Fruit fly (Drosophila melanogaster) whole organism, pupa: Measurements from ENCODE around the gene CG15478.

Experiments
- CG10348 ChIP-seq: fragments of 200-800 bp; sonication (Bioruptor generic); IDR thresholded peaks from 2 replicates; pipeline ENCODE4 v1.3.6; 2022; ENCODE audit warnings: missing biosample characterization, missing genetic modification characterization
- CG12605 ChIP-seq: fragments of 200-800 bp; sonication (Bioruptor generic); IDR thresholded peaks from 2 replicates; pipeline ENCODE4 v1.3.6; 2022; ENCODE audit warnings: missing biosample characterization, missing genetic modification characterization
- CG13204 ChIP-seq: fragments of 200-800 bp; sonication (Bioruptor generic); optimal IDR thresholded peaks from 2 replicates; lab custom pipeline; 2018; ENCODE audit warnings: missing biosample characterization, mild to moderate bottlenecking, missing genetic modification characterization, moderate library complexity
- CG14655 ChIP-seq: fragments of 200-800 bp; sonication (Bioruptor generic); optimal IDR thresholded peaks from 3 replicates; lab custom pipeline; 2017; ENCODE audit warnings: mild to moderate bottlenecking, missing biosample characterization, missing genetic modification reagents, missing genetic modification characterization
- CG15710 ChIP-seq: fragments of 200-800 bp; sonication (Bioruptor generic); optimal IDR thresholded peaks from 2 replicates; lab custom pipeline; 2018; ENCODE audit warnings: missing biosample characterization, mild to moderate bottlenecking, missing genetic modification characterization, moderate library complexity
- CG17806 ChIP-seq: fragments of 200-800 bp; sonication (Bioruptor generic); optimal IDR thresholded peaks from 2 replicates; lab custom pipeline; 2018; ENCODE audit warnings: missing biosample characterization, mild to moderate bottlenecking, missing genetic modification characterization, moderate library complexity
- CG32121 ChIP-seq: fragments of 200-800 bp; sonication (Bioruptor generic); IDR thresholded peaks from 2 replicates; pipeline ENCODE4 v1.3.6; 2022; ENCODE audit warnings: missing biosample characterization, missing genetic modification characterization
- CG34367 ChIP-seq: fragments of 200-800 bp; sonication (Bioruptor generic); optimal IDR thresholded peaks from 2 replicates; lab custom pipeline; 2018; ENCODE audit warnings: missing biosample characterization, mild to moderate bottlenecking, missing genetic modification characterization
- CG4496 ChIP-seq: fragments of 200-800 bp; sonication (Bioruptor generic); IDR thresholded peaks from 3 replicates; pipeline ENCODE4 v1.3.6; 2022; ENCODE audit warnings: missing biosample characterization, missing genetic modification characterization
- CG8159 ChIP-seq: fragments of 200-800 bp; sonication (Bioruptor generic); optimal IDR thresholded peaks from 3 replicates; lab custom pipeline; 2018; ENCODE audit warnings: missing biosample characterization, mild to moderate bottlenecking, missing genetic modification characterization, moderate library complexity
- CG8301 ChIP-seq: fragments of 200-800 bp; sonication (Bioruptor generic); optimal IDR thresholded peaks from 2 replicates; lab custom pipeline; 2018; ENCODE audit warnings: missing biosample characterization, mild to moderate bottlenecking, missing genetic modification characterization
- CG9948 ChIP-seq: fragments of 200-800 bp; sonication (Bioruptor generic); optimal IDR thresholded peaks from 2 replicates; lab custom pipeline; 2018; ENCODE audit warnings: missing biosample characterization, mild to moderate bottlenecking, missing genetic modification characterization, moderate library complexity
- D1 ChIP-seq: fragments of 200-800 bp; sonication (Bioruptor generic); optimal IDR thresholded peaks from 2 replicates; lab custom pipeline; 2018; ENCODE audit warnings: missing biosample characterization, mild to moderate bottlenecking, missing genetic modification characterization, moderate library complexity
- EcR ChIP-seq: fragments of 200-800 bp; sonication (Bioruptor generic); optimal IDR thresholded peaks from 3 replicates; lab custom pipeline; 2019; ENCODE audit warnings: missing biosample characterization, missing genetic modification characterization, mild to moderate bottlenecking, moderate library complexity, missing genetic modification reagents
- Ets98B ChIP-seq: fragments of 200-800 bp; sonication (Bioruptor generic); IDR thresholded peaks from 2 replicates; pipeline ENCODE4 v1.3.6; 2022; ENCODE audit warnings: missing biosample characterization, missing genetic modification characterization
- Pif1A ChIP-seq: fragments of 200-800 bp; sonication (Bioruptor generic); optimal IDR thresholded peaks from 3 replicates; lab custom pipeline; 2016; ENCODE audit warnings: missing biosample characterization, missing genetic modification characterization
- Pif1B ChIP-seq: fragments of 200-800 bp; sonication (Bioruptor generic); optimal IDR thresholded peaks from 3 replicates; lab custom pipeline; 2016; ENCODE audit warnings: missing biosample characterization, missing genetic modification characterization
- Snoo ChIP-seq: fragments of 200-800 bp; sonication (Bioruptor generic); optimal IDR thresholded peaks from 3 replicates; lab custom pipeline; 2017; ENCODE audit warnings: missing biosample characterization, mild to moderate bottlenecking, missing genetic modification characterization, inconsistent platforms
- fd96Ca ChIP-seq: fragments of 200-800 bp; sonication (Bioruptor generic); IDR thresholded peaks from 3 replicates; pipeline ENCODE4 v1.3.6; 2022; ENCODE audit warnings: missing biosample characterization, missing genetic modification characterization
- gl ChIP-seq: fragments of 200-800 bp; sonication (Bioruptor generic); optimal IDR thresholded peaks from 2 replicates; lab custom pipeline; 2018; ENCODE audit warnings: missing biosample characterization, mild to moderate bottlenecking, missing genetic modification characterization
- rn ChIP-seq: fragments of 200-800 bp; sonication (Bioruptor generic); IDR thresholded peaks from 2 replicates; pipeline ENCODE4 v1.3.6; 2022; ENCODE audit warnings: missing biosample characterization, missing genetic modification characterization

Gene CG15478

dm6 chrX:7710439-7711154 lies 7.1 kb downstream of the CG15478 start:
- no peak for TF ChIP-seq Pif1A (GFP tag; lab: Kevin White, UChicago)
- no peak for TF ChIP-seq fd96Ca
- TF ChIP-seq CG8301 (tag; lab: Kevin White, UChicago) = no peak
- TF ChIP-seq rn = no peak
- TF ChIP-seq D1 (tag; lab: Kevin White, UChicago) = no peak
- peak; percentile 47; the same call in 1 of the 2 replicates for TF ChIP-seq CG12605 (GFP tag; lab: Robert Waterston, UW)
- TF ChIP-seq CG4496 = no peak

dm6 chrX:7709708-7710438 lies 7.9 kb downstream of the CG15478 start:
- no peak for TF ChIP-seq CG17806 (tag; lab: Kevin White, UChicago)
- TF ChIP-seq CG32121 (GFP tag; lab: Robert Waterston, UW) = no peak
- TF ChIP-seq CG12605 (GFP tag; lab: Robert Waterston, UW) = peak; percentile 23; the same call in 1 of the 2 replicates
- TF ChIP-seq CG10348 (GFP tag; lab: Robert Waterston, UW) = no peak
- no peak for TF ChIP-seq rn
- no peak for TF ChIP-seq EcR
- TF ChIP-seq CG14655 (GFP tag; lab: Kevin White, UChicago) = peak; percentile 7
- TF ChIP-seq gl = no peak
- peak; percentile 48; the same call in 1 of the 3 replicates for TF ChIP-seq CG4496
- TF ChIP-seq Ets98B (GFP tag; lab: Robert Waterston, UW) = peak; percentile 15; the same call in 1 of the 2 replicates
- no peak for TF ChIP-seq Snoo (tag; lab: Kevin White, UChicago)
- TF ChIP-seq Pif1B (GFP tag; lab: Kevin White, UChicago) = no peak
- TF ChIP-seq CG8159 (tag; lab: Kevin White, UChicago) = no peak
- TF ChIP-seq CG8301 (tag; lab: Kevin White, UChicago) = no peak
- TF ChIP-seq CG15710 (tag; lab: Kevin White, UChicago) = no peak
- TF ChIP-seq D1 (tag; lab: Kevin White, UChicago) = no peak
- TF ChIP-seq fd96Ca = no peak; the same call in 2 of the 3 replicates
- TF ChIP-seq CG13204 (GFP tag; lab: Kevin White, UChicago) = peak; percentile 14
- TF ChIP-seq CG34367 = no peak
- TF ChIP-seq Pif1A (GFP tag; lab: Kevin White, UChicago) = peak; percentile 39
- TF ChIP-seq CG9948 = no peak

dm6 chrX:7708942-7709707 lies 8.6 kb downstream of the CG15478 start, which contains the start of gene CHES-1-like:
TSS of gene CHES-1-like (minus strand) at chrX:7709385.
- TF ChIP-seq gl (peak; percentile 51), CG12605 (GFP tag; lab: Robert Waterston, UW) (0 out of 2 replicates have a peak, but pooled peaks have one; percentile 29), CG32121 (GFP tag; lab: Robert Waterston, UW) (peak; percentile 77), CG34367 (peak; percentile 72), Ets98B (GFP tag; lab: Robert Waterston, UW) (peak; percentile 67), D1 (tag; lab: Kevin White, UChicago) (peak; percentile 72), CG9948 (peak; percentile 86), Pif1B (GFP tag; lab: Kevin White, UChicago) (peak; percentile 88), CG4496 (peak; percentile 88), CG8159 (tag; lab: Kevin White, UChicago) (peak; percentile 85), CG14655 (GFP tag; lab: Kevin White, UChicago) (peak; percentile 94), fd96Ca (peak; percentile 81), CG10348 (GFP tag; lab: Robert Waterston, UW) (peak; percentile 44; the same call in 1 of the 2 replicates), rn (peak; percentile 54; the same call in 1 of the 2 replicates), EcR (peak; percentile 47), Snoo (tag; lab: Kevin White, UChicago) (peak; percentile 78), CG13204 (GFP tag; lab: Kevin White, UChicago) (peak; percentile 67), CG15710 (tag; lab: Kevin White, UChicago) (peak; percentile 81), CG8301 (tag; lab: Kevin White, UChicago) (peak; percentile 89), Pif1A (GFP tag; lab: Kevin White, UChicago) (peak; percentile 86), CG17806 (tag; lab: Kevin White, UChicago) (peak; percentile 76)

- TF ChIP-seq CG8301 (tag; lab: Kevin White, UChicago) (no peak), CG15710 (tag; lab: Kevin White, UChicago) (no peak), CG10348 (GFP tag; lab: Robert Waterston, UW) (no peak), Ets98B (GFP tag; lab: Robert Waterston, UW) (no peak)
Observed at dm6 chrX:7707350-7708241, 10.1 kb downstream of the CG15478 start.
